Fruit fly (Drosophila melanogaster) whole organism, prepupa: Measurements from ENCODE around the gene CG10841.
A peak's percentile ranks its signal among the peaks of the same experiment; 100 is the strongest.

Experiments
- Blimp-1 ChIP-seq: fragments of 200-800 bp; sonication (Bioruptor generic); optimal IDR thresholded peaks from 3 replicates; lab custom pipeline; 2017; ENCODE audit warnings: missing biosample characterization, missing genetic modification characterization, mild to moderate bottlenecking, moderate library complexity, missing genetic modification reagents
- CG10631 ChIP-seq: fragments of 200-800 bp; sonication (Bioruptor generic); optimal IDR thresholded peaks from 2 replicates; lab custom pipeline; 2016; ENCODE audit warnings: missing biosample characterization, missing genetic modification characterization
- CG10669 ChIP-seq: fragments of 200-800 bp; sonication (Bioruptor generic); optimal IDR thresholded peaks from 3 replicates; lab custom pipeline; 2018; ENCODE audit warnings: missing biosample characterization, mild to moderate bottlenecking, missing genetic modification characterization, moderate library complexity
- CG15336 ChIP-seq: fragments of 200-800 bp; sonication (Bioruptor generic); IDR thresholded peaks from 2 replicates; pipeline ENCODE4 v1.3.6; 2022; ENCODE audit warnings: missing biosample characterization, missing genetic modification characterization
- CG1621 ChIP-seq: fragments of 200-800 bp; sonication (Bioruptor generic); optimal IDR thresholded peaks from 3 replicates; lab custom pipeline; 2018; ENCODE audit warnings: missing biosample characterization, mild to moderate bottlenecking, missing genetic modification characterization
- CG16779 ChIP-seq: fragments of 200-800 bp; sonication (Bioruptor generic); optimal IDR thresholded peaks from 3 replicates; lab custom pipeline; 2017; ENCODE audit warnings: missing biosample characterization, mild to moderate bottlenecking, missing genetic modification characterization
- CG3032 ChIP-seq: fragments of 200-800 bp; optimal IDR thresholded peaks from 2 replicates; lab custom pipeline; 2019; ENCODE audit warnings: missing biosample characterization, mild to moderate bottlenecking, missing genetic modification characterization, moderate library complexity
- CG31627 ChIP-seq: fragments of 200-800 bp; sonication (Bioruptor generic); optimal IDR thresholded peaks from 3 replicates; lab custom pipeline; 2016; ENCODE audit warnings: missing biosample characterization, missing genetic modification characterization
- CG32006 ChIP-seq: fragments of 200-800 bp; sonication (Bioruptor generic); optimal IDR thresholded peaks from 3 replicates; lab custom pipeline; 2017; ENCODE audit warnings: missing biosample characterization, mild to moderate bottlenecking, missing genetic modification characterization
- CG6163 ChIP-seq: fragments of 200-800 bp; sonication (Bioruptor generic); IDR thresholded peaks from 3 replicates; pipeline ENCODE4 v1.3.6; 2022; ENCODE audit warnings: missing biosample characterization, missing genetic modification characterization
- CG6792 ChIP-seq: fragments of 200-800 bp; sonication (Bioruptor generic); optimal IDR thresholded peaks from 3 replicates; lab custom pipeline; 2016; ENCODE audit warnings: missing biosample characterization, missing genetic modification characterization
- CG6854 ChIP-seq: fragments of 200-800 bp; sonication (Bioruptor generic); optimal IDR thresholded peaks from 2 replicates; lab custom pipeline; 2017; ENCODE audit warnings: missing biosample characterization, mild to moderate bottlenecking, missing genetic modification characterization
- CG7368 ChIP-seq: fragments of 200-800 bp; sonication (Bioruptor generic); optimal IDR thresholded peaks from 3 replicates; lab custom pipeline; 2016; ENCODE audit warnings: missing biosample characterization, missing genetic modification characterization
- CG8319 ChIP-seq: fragments of 200-800 bp; sonication (Bioruptor generic); optimal IDR thresholded peaks from 3 replicates; lab custom pipeline; 2016; ENCODE audit warnings: missing biosample characterization, missing genetic modification characterization
- CG8632 ChIP-seq: fragments of 200-800 bp; sonication (Bioruptor generic); optimal IDR thresholded peaks from 3 replicates; lab custom pipeline; 2016; ENCODE audit warnings: missing biosample characterization, missing genetic modification characterization
- CG9139 ChIP-seq: fragments of 200-800 bp; sonication (Bioruptor generic); optimal IDR thresholded peaks from 3 replicates; lab custom pipeline; 2017; ENCODE audit warnings: missing biosample characterization, mild to moderate bottlenecking, missing genetic modification characterization
- Eip75B ChIP-seq: fragments of 200-800 bp; sonication (Bioruptor generic); optimal IDR thresholded peaks from 3 replicates; lab custom pipeline; 2016; ENCODE audit warnings: missing biosample characterization, missing genetic modification characterization
- Eip78C ChIP-seq: fragments of 200-800 bp; sonication (Bioruptor generic); peaks from one replicate; lab custom pipeline; 2016; ENCODE audit warnings: missing biosample characterization, missing genetic modification characterization
- Eip93F ChIP-seq: fragments of 200-800 bp; sonication (Bioruptor generic); optimal IDR thresholded peaks from 2 replicates; lab custom pipeline; 2016; ENCODE audit warnings: missing biosample characterization, mild to moderate bottlenecking, missing genetic modification characterization
- Ets96B ChIP-seq: fragments of 200-800 bp; optimal IDR thresholded peaks from 2 replicates; lab custom pipeline; 2019; ENCODE audit warnings: missing biosample characterization, mild to moderate bottlenecking, missing genetic modification characterization, moderate library complexity
- Hr38 ChIP-seq: sonication (Bioruptor generic); optimal IDR thresholded peaks from 2 replicates; lab custom pipeline; 2016; ENCODE audit warnings: missing biosample characterization, missing genetic modification characterization
- Hr4 ChIP-seq: fragments of 200-800 bp; sonication (Bioruptor generic); optimal IDR thresholded peaks from 3 replicates; lab custom pipeline; 2016; ENCODE audit warnings: missing biosample characterization, missing genetic modification characterization
- Lpt ChIP-seq: fragments of 200-800 bp; sonication (Bioruptor generic); optimal IDR thresholded peaks from 3 replicates; lab custom pipeline; 2016; ENCODE audit warnings: missing biosample characterization, missing genetic modification characterization
- Met ChIP-seq: fragments of 200-800 bp; sonication (Bioruptor generic); optimal IDR thresholded peaks from 3 replicates; lab custom pipeline; 2016; ENCODE audit warnings: missing biosample characterization, missing genetic modification characterization
- OdsH ChIP-seq: fragments of 200-800 bp; sonication (Bioruptor generic); optimal IDR thresholded peaks from 3 replicates; lab custom pipeline; 2016; ENCODE audit warnings: missing biosample characterization, missing genetic modification characterization
- Smox ChIP-seq: fragments of 200-800 bp; sonication (Bioruptor generic); optimal IDR thresholded peaks from 3 replicates; lab custom pipeline; 2016; ENCODE audit warnings: missing biosample characterization, missing genetic modification characterization
- Sox102F ChIP-seq: fragments of 200-800 bp; sonication (Bioruptor generic); optimal IDR thresholded peaks from 2 replicates; lab custom pipeline; 2016; ENCODE audit warnings: missing biosample characterization, mild to moderate bottlenecking, missing genetic modification characterization
- Sox14 ChIP-seq: fragments of 200-800 bp; sonication (Bioruptor generic); optimal IDR thresholded peaks from 3 replicates; lab custom pipeline; 2016; ENCODE audit warnings: missing biosample characterization, missing genetic modification characterization
- Sox15 ChIP-seq: fragments of 200-800 bp; sonication (Bioruptor generic); optimal IDR thresholded peaks from 3 replicates; lab custom pipeline; 2016; ENCODE audit warnings: missing biosample characterization, missing genetic modification characterization
- achi ChIP-seq: fragments of 200-800 bp; sonication (Bioruptor generic); optimal IDR thresholded peaks from 3 replicates; lab custom pipeline; 2016; ENCODE audit warnings: missing biosample characterization, missing genetic modification characterization
- cyc ChIP-seq: fragments of 200-800 bp; sonication (Bioruptor generic); optimal IDR thresholded peaks from 3 replicates; lab custom pipeline; 2016; ENCODE audit warnings: missing biosample characterization, missing genetic modification characterization
- dsx ChIP-seq: fragments of 200-800 bp; optimal IDR thresholded peaks from 3 replicates; lab custom pipeline; 2019; ENCODE audit warnings: missing biosample characterization, mild to moderate bottlenecking, missing genetic modification characterization, moderate library complexity; ENCODE audit not compliant: poor library complexity, severe bottlenecking
- esn ChIP-seq: fragments of 200-800 bp; sonication (Bioruptor generic); optimal IDR thresholded peaks from 2 replicates; lab custom pipeline; 2016; ENCODE audit warnings: missing biosample characterization, mild to moderate bottlenecking, missing genetic modification characterization, moderate library complexity
- fd59A ChIP-seq: fragments of 200-800 bp; sonication (Bioruptor generic); optimal IDR thresholded peaks from 2 replicates; lab custom pipeline; 2017; ENCODE audit warnings: missing biosample characterization, mild to moderate bottlenecking, missing genetic modification characterization, missing genetic modification reagents
- fd85E ChIP-seq: fragments of 200-800 bp; sonication (Bioruptor generic); optimal IDR thresholded peaks from 3 replicates; lab custom pipeline; 2016; ENCODE audit warnings: missing biosample characterization, missing genetic modification characterization
- fkh ChIP-seq: fragments of 200-800 bp; sonication (Bioruptor generic); optimal IDR thresholded peaks from 3 replicates; lab custom pipeline; 2017; ENCODE audit warnings: missing biosample characterization, mild to moderate bottlenecking, missing genetic modification characterization, moderate library complexity
- lz ChIP-seq: fragments of 200-800 bp; sonication (Bioruptor generic); optimal IDR thresholded peaks from 3 replicates; lab custom pipeline; 2016; ENCODE audit warnings: missing biosample characterization, missing genetic modification characterization
- net ChIP-seq: fragments of 200-800 bp; sonication (Bioruptor generic); optimal IDR thresholded peaks from 3 replicates; lab custom pipeline; 2016; ENCODE audit warnings: missing biosample characterization, missing genetic modification characterization
- pdm3 ChIP-seq: fragments of 200-800 bp; sonication (Bioruptor generic); optimal IDR thresholded peaks from 3 replicates; lab custom pipeline; 2016; ENCODE audit warnings: missing biosample characterization, missing genetic modification characterization
- salr ChIP-seq, 2 experiments: fragments of 200-800 bp; sonication (Bioruptor generic); optimal IDR thresholded peaks; 3 replicates each; lab custom pipeline; 2016 to 2018; ENCODE audit warnings: missing biosample characterization in 2 of 2, missing genetic modification characterization in 2 of 2, mild to moderate bottlenecking in 1 of 2
- spab ChIP-seq: fragments of 200-800 bp; sonication (Bioruptor generic); optimal IDR thresholded peaks from 2 replicates; lab custom pipeline; 2017; ENCODE audit warnings: missing biosample characterization, mild to moderate bottlenecking, missing genetic modification characterization, missing genetic modification reagents
- ss ChIP-seq, 2 experiments: fragments of 200-800 bp; sonication (Bioruptor generic); optimal IDR thresholded peaks; 2 replicates in 1 of 2; 3 replicates in 1 of 2; lab custom pipeline; 2017 to 2018; ENCODE audit warnings: mild to moderate bottlenecking in 2 of 2, missing biosample characterization in 2 of 2, missing genetic modification characterization in 2 of 2, moderate library complexity in 1 of 2
- svp ChIP-seq: fragments of 200-800 bp; sonication (Bioruptor generic); peaks from one replicate; lab custom pipeline; 2016; ENCODE audit warnings: missing biosample characterization, missing genetic modification characterization
- topi ChIP-seq: fragments of 200-800 bp; sonication (Bioruptor generic); optimal IDR thresholded peaks from 3 replicates; lab custom pipeline; 2016; ENCODE audit warnings: missing biosample characterization, missing genetic modification characterization
- vri ChIP-seq: fragments of 200-800 bp; sonication (Bioruptor generic); optimal IDR thresholded peaks from 3 replicates; lab custom pipeline; 2016; ENCODE audit warnings: missing biosample characterization, mild to moderate bottlenecking, missing genetic modification characterization

The CG10841 gene

DNA sequence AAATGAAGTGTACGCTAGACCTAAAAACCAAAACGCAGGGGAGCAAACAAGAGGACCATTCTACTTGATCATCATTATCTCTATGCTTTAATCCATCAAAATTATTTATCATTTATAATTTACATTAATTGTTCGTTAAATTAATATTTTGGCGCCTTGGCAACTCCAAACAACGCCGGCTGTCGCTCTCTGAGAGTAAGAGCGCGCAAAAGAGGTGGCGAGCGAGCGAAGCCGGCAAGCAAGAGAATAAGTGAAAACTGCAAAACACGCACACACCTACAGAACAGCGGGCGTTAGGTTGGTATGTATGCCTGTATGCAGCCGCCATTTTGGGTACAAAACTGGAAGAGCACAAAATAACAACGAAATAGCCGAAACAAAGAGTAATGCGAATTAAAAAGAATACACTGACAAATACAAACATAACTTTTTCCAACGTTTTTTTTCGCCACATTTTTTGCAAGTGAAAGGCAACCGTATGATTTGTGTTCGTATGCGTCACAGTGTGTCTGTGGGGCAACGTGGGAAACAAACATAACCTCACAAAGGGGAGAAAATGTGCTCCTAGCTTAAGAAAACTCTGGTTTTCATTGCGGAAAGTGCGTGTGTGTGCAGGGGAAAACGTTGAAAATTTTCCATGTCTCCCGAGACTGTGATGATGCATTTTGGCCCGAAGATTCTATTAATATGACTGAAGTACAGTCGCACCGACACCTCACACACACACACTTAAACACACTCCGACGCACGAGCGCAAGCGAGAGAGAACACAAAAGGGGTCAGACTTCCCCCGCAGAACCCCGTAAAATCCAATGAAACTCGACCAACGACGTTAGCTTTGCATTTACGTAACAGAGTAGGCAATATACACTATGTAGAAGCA lies 13.3 kb downstream of the CG10841 start:
- peak; percentile 78 for TF ChIP-seq Blimp-1 (GFP tag; lab: Kevin White, UChicago)
- TF ChIP-seq Eip78C (GFP tag; lab: Kevin White, UChicago), result peak; percentile 80
- peak; percentile 6 for TF ChIP-seq CG10631 (GFP tag; lab: Kevin White, UChicago)
- peak; percentile 54 for TF ChIP-seq esn
- TF ChIP-seq Sox15 (GFP tag; lab: Kevin White, UChicago), result no peak
- peak; percentile 67 for TF ChIP-seq Sox102F (GFP tag; lab: Kevin White, UChicago)
- TF ChIP-seq Hr4 (GFP tag; lab: Kevin White, UChicago), result peak; percentile 56
- peak; percentile 44 for TF ChIP-seq CG3032 (tag; lab: Kevin White, UChicago)
- TF ChIP-seq Sox14 (GFP tag; lab: Kevin White, UChicago), result peak; percentile 63
- TF ChIP-seq fd59A, result no peak
- TF ChIP-seq topi, result peak; percentile 33
- peak; percentile 17 for TF ChIP-seq Lpt (GFP tag; lab: Kevin White, UChicago)
- TF ChIP-seq CG31627 (GFP tag; lab: Kevin White, UChicago), result no peak
- peak; percentile 51 for TF ChIP-seq Met (GFP tag; lab: Kevin White, UChicago)
- no peak for TF ChIP-seq pdm3 (GFP tag; lab: Kevin White, UChicago)
- TF ChIP-seq CG15336, result peak; percentile 6; the same call in 1 of the 2 replicates
- peak; percentile 95 for TF ChIP-seq svp (GFP tag; lab: Kevin White, UChicago)
- TF ChIP-seq Ets96B (tag; lab: Kevin White, UChicago), result peak; percentile 13
- TF ChIP-seq OdsH (GFP tag; lab: Kevin White, UChicago), result peak; percentile 21
- TF ChIP-seq vri (GFP tag; lab: Kevin White, UChicago), result peak; percentile 60
- peak in 1 of 2 experiments; percentile 28 for TF ChIP-seq salr (GFP tag; optimal IDR thresholded peaks at IDR 0.05; lab: Kevin White, UChicago)
- no peak for TF ChIP-seq CG32006 (GFP tag; lab: Kevin White, UChicago)
- peak; percentile 9 for TF ChIP-seq cyc (GFP tag; lab: Kevin White, UChicago)
- peak in 1 of 2 experiments; percentile 32 for TF ChIP-seq ss (GFP tag; optimal IDR thresholded peaks at IDR 0.05; lab: Kevin White, UChicago)
- no peak for TF ChIP-seq fd85E (GFP tag; lab: Kevin White, UChicago)
- no peak for TF ChIP-seq net (GFP tag; lab: Kevin White, UChicago)
- TF ChIP-seq CG8632, result no peak
- TF ChIP-seq Eip93F (GFP tag; lab: Kevin White, UChicago), result peak; percentile 76

DNA sequence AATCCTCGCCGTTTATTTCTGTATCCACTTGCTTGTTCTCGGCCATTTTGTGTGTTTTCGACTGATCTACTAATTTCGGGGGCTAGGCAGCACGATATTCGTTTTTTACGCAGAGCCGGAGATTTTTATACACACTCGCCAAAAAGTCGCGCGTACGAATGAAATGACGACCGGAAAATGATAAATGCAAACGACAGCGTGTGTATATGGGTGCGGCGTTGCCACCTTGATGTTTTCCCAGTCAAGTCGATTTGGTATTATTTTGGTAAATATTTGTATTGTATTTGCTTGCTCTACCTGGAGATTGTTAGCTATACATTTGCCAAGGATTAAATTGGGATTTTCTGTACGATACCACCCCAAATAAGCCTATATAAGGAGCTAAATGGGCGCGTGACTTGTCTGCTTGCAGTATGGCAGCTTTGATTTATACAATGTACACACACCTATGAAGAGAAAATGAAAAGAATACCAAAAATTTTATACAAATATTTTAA lies 14.2 kb downstream of the CG10841 start, which contains the start of gene sqd:
Gene sqd, minus strand, starts transcription at position 431 of the 497 bp plus-strand sequence.
- TF ChIP-seq CG10669 (GFP tag; lab: Kevin White, UChicago), result peak; percentile 45
- TF ChIP-seq CG16779, result no peak
- TF ChIP-seq CG3032 (tag; lab: Kevin White, UChicago), result peak; percentile 25
- peak; percentile 81 for TF ChIP-seq fkh (GFP tag; lab: Kevin White, UChicago)
- no peak for TF ChIP-seq svp (GFP tag; lab: Kevin White, UChicago)
- peak; percentile 65 for TF ChIP-seq OdsH (GFP tag; lab: Kevin White, UChicago)
- TF ChIP-seq esn, result peak; percentile 53
- peak; percentile 17 for TF ChIP-seq CG9139 (GFP tag; lab: Kevin White, UChicago)
- peak; percentile 24 for TF ChIP-seq net (GFP tag; lab: Kevin White, UChicago)
- peak; percentile 57; the same call in 2 of the 3 replicates for TF ChIP-seq CG6163 (GFP tag; lab: Robert Waterston, UW)
- peak; percentile 54 for TF ChIP-seq CG1621 (tag; lab: Kevin White, UChicago)
- TF ChIP-seq Sox15 (GFP tag; lab: Kevin White, UChicago), result no peak
- peak; percentile 53 for TF ChIP-seq Smox (GFP tag; lab: Kevin White, UChicago)
- TF ChIP-seq CG8319 (GFP tag; lab: Kevin White, UChicago), result no peak
- peak; percentile 23 for TF ChIP-seq Ets96B (tag; lab: Kevin White, UChicago)
- peak; percentile 54 for TF ChIP-seq Hr4 (GFP tag; lab: Kevin White, UChicago)
- peak; percentile 60 for TF ChIP-seq Eip75B
- TF ChIP-seq pdm3 (GFP tag; lab: Kevin White, UChicago), result peak; percentile 64
- TF ChIP-seq Met (GFP tag; lab: Kevin White, UChicago), result peak; percentile 69
- TF ChIP-seq spab, result peak; percentile 9
- TF ChIP-seq Hr38 (GFP tag; lab: Kevin White, UChicago), result no peak
- peak; percentile 44 for TF ChIP-seq CG6792
- TF ChIP-seq vri (GFP tag; lab: Kevin White, UChicago), result no peak
- peak; percentile 67 for TF ChIP-seq Sox102F (GFP tag; lab: Kevin White, UChicago)
- peak; percentile 21 for TF ChIP-seq Lpt (GFP tag; lab: Kevin White, UChicago)
- peak; percentile 71 for TF ChIP-seq CG6854 (GFP tag; lab: Kevin White, UChicago)
- peak; percentile 63 for TF ChIP-seq lz (GFP tag; lab: Kevin White, UChicago)
- TF ChIP-seq dsx, result peak; percentile 68
- TF ChIP-seq cyc (GFP tag; lab: Kevin White, UChicago), result peak; percentile 54
- peak; percentile 39 for TF ChIP-seq CG7368
- TF ChIP-seq achi (GFP tag; lab: Kevin White, UChicago), result peak; percentile 67
